Worm (Caenorhabditis elegans): ENCODE results near the gene sma-4.

ce11 chrIII:5839147-5839546 lies 23.1 kb downstream of the sma-4 start:
- TF ChIP-seq cog-1 (tag; optimal IDR thresholded peaks at IDR 0.05), result no peak
- TF ChIP-seq ztf-23 (GFP tag; IDR thresholded peaks at IDR 0.05), result no peak
- TF ChIP-seq flt-1 (GFP tag; IDR thresholded peaks at IDR 0.05), result no peak
- no peak for TF ChIP-seq med-1 (GFP tag; optimal IDR thresholded peaks at IDR 0.05; ENCODE audit: insufficient read depth)
- no peak for TF ChIP-seq ref-1 (GFP tag; conservative IDR thresholded peaks at IDR 0.05)

Measured in whole organism, midembryonic.